Worm (Caenorhabditis elegans): ENCODE data around the gene F13H8.2.

DNA sequence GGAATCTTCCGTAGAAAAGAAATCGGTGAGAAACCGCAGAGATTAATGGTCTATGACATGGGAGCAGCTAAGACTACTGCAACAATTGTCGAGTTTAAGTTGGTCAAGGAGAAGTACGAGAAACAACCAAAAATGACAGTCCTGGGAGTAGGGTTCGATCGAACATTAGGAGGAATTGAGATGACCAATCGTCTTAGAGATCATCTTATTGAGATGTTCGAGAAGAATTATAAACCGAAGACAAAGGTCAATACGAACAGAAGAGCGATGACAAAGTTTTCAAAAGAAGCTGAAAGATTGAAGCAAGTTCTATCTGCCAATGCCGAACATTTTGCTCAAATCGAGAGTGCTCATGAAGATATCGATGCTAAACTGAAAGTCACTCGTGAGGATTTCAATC is 22.1 kb upstream of the F13H8.2 start:
- TF ChIP-seq unc-39 (tag; optimal IDR thresholded peaks at IDR 0.05) = no peak
- TF ChIP-seq ZK546.5 (tag; optimal IDR thresholded peaks at IDR 0.05) = no peak
- TF ChIP-seq fos-1 (tag; optimal IDR thresholded peaks at IDR 0.05) = no peak
- TF ChIP-seq R02D3.7 (tag; optimal IDR thresholded peaks at IDR 0.05) = no peak
- no peak for TF ChIP-seq egl-27 (tag; optimal IDR thresholded peaks at IDR 0.05)
- TF ChIP-seq nhr-23 (tag; optimal IDR thresholded peaks at IDR 0.05) = no peak
- TF ChIP-seq nhr-77 (tag; optimal IDR thresholded peaks at IDR 0.05) = no peak
- no peak for TF ChIP-seq unc-62 (GFP tag; optimal IDR thresholded peaks at IDR 0.05)
- TF ChIP-seq snpc-4 (tag; optimal IDR thresholded peaks at IDR 0.05) = no peak
- TF ChIP-seq nhr-11 (tag; optimal IDR thresholded peaks at IDR 0.05) = no peak
- TF ChIP-seq F13H6.1 (tag; optimal IDR thresholded peaks at IDR 0.05) = no peak
- TF ChIP-seq nhr-237 (tag; optimal IDR thresholded peaks at IDR 0.05) = no peak
- TF ChIP-seq zag-1 (tag; optimal IDR thresholded peaks at IDR 0.05) = no peak
